Worm (Caenorhabditis elegans): ENCODE results near the gene C43F9.7.

DNA sequence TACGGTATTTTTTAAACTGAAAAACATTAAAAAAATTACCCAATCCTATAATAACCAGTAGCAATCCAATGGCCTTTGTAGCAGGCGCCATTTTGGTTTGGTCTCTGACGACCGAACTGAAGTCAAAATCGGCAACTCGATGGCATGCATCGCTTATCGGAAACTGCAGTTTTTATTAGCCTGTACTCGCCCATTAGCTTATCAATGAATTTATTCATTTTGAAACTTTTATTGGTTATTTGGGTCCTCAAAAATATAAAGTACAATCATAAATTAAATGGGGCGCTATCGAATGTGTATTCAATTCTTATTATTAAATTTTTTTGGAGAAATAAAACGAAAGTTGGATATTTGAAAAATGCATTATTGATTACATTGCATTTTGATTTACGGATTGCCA, 35.3 kb upstream of the C43F9.7 start, which contains the start of gene R09H10.5:
- TF ChIP-seq nhr-11 (tag; optimal IDR thresholded peaks at IDR 0.05): no peak
- TF ChIP-seq unc-62 (GFP tag; optimal IDR thresholded peaks at IDR 0.05): no peak
- no peak for TF ChIP-seq lin-15B (tag; optimal IDR thresholded peaks at IDR 0.05)
- no peak for TF ChIP-seq snpc-4 (tag; optimal IDR thresholded peaks at IDR 0.05)
- TF ChIP-seq mml-1 (tag; optimal IDR thresholded peaks at IDR 0.05): no peak
- no peak for TF ChIP-seq elt-1 (tag; optimal IDR thresholded peaks at IDR 0.05)
- TF ChIP-seq nhr-237 (tag; optimal IDR thresholded peaks at IDR 0.05): no peak
- no peak for TF ChIP-seq nhr-23 (tag; optimal IDR thresholded peaks at IDR 0.05)
- TF ChIP-seq ceh-82 (tag; optimal IDR thresholded peaks at IDR 0.05): no peak

Data from whole organism, L3 larva.